Fruit fly (Drosophila melanogaster): Measurements from ENCODE around the gene CG5500.

CG5500 gene

dm6 chr3R:26923830-26924333 is 47.5 kb downstream of the CG5500 start:
- TF ChIP-seq usp (GFP tag; optimal IDR thresholded peaks at IDR 0.05) = no peak
- no peak for TF ChIP-seq tai (GFP tag; optimal IDR thresholded peaks at IDR 0.05)
- TF ChIP-seq dmrt93B (GFP tag; optimal IDR thresholded peaks at IDR 0.05) = peak; percentile 56
- TF ChIP-seq woc (GFP tag; optimal IDR thresholded peaks at IDR 0.05) = peak; percentile 31
- no peak for TF ChIP-seq Mio (GFP tag; optimal IDR thresholded peaks at IDR 0.05)
- peak; percentile 3 for TF ChIP-seq psq (GFP tag; optimal IDR thresholded peaks at IDR 0.05)
- TF ChIP-seq OdsH (GFP tag; optimal IDR thresholded peaks at IDR 0.05) = peak; percentile 18
- peak; percentile 22 for TF ChIP-seq CG9705 (GFP tag; optimal IDR thresholded peaks at IDR 0.05)
- TF ChIP-seq Hnf4 (GFP tag; optimal IDR thresholded peaks at IDR 0.05) = peak; percentile 47
- peak in 1 of 2 experiments; percentile 52 for TF ChIP-seq foxo (GFP tag; optimal IDR thresholded peaks at IDR 0.05)
- peak; percentile 27 for TF ChIP-seq CG32264 (GFP tag; optimal IDR thresholded peaks at IDR 0.05)
- TF ChIP-seq Myc (optimal IDR thresholded peaks at IDR 0.05) = no peak
- TF ChIP-seq Abd-B (GFP tag; optimal IDR thresholded peaks at IDR 0.05) = no peak
- peak; percentile 53 for TF ChIP-seq rgr (GFP tag; optimal IDR thresholded peaks at IDR 0.05)
- TF ChIP-seq Sp1 (GFP tag; optimal IDR thresholded peaks at IDR 0.05) = peak; percentile 25
- peak; percentile 52 for TF ChIP-seq HLH106 (tag; optimal IDR thresholded peaks at IDR 0.05)
- peak; percentile 64 for TF ChIP-seq h (GFP tag; optimal IDR thresholded peaks at IDR 0.05)
- no peak for TF ChIP-seq Hr78 (GFP tag; optimal IDR thresholded peaks at IDR 0.05)
- TF ChIP-seq fru (GFP tag; optimal IDR thresholded peaks at IDR 0.05) = peak; percentile 59
- peak; percentile 40 for TF ChIP-seq ey (GFP tag; optimal IDR thresholded peaks at IDR 0.05)
- TF ChIP-seq br (GFP tag; optimal IDR thresholded peaks at IDR 0.05) = peak; percentile 54

- TF ChIP-seq Abd-B (GFP tag; optimal IDR thresholded peaks at IDR 0.05) (no peak), dl (GFP tag; optimal IDR thresholded peaks at IDR 0.05; ENCODE audit: insufficient read depth in 1 of 2, partially characterized antibody in 2 of 2) (no peak), Myc (optimal IDR thresholded peaks at IDR 0.05) (no peak), Rel (GFP tag; optimal IDR thresholded peaks at IDR 0.05) (no peak), Rel (tag; optimal IDR thresholded peaks at IDR 0.05) (no peak), foxo (GFP tag; optimal IDR thresholded peaks at IDR 0.05) (no peak), psq (GFP tag; optimal IDR thresholded peaks at IDR 0.05) (no peak), dsf (GFP tag; optimal IDR thresholded peaks at IDR 0.05; ENCODE audit: borderline replicate concordance) (no peak), ey (GFP tag; optimal IDR thresholded peaks at IDR 0.05) (no peak), Hr78 (GFP tag; optimal IDR thresholded peaks at IDR 0.05) (no peak), rgr (GFP tag; optimal IDR thresholded peaks at IDR 0.05) (no peak), tai (GFP tag; optimal IDR thresholded peaks at IDR 0.05) (no peak), CrebA (GFP tag; optimal IDR thresholded peaks at IDR 0.05; ENCODE audit: borderline replicate concordance) (no peak), Mio (GFP tag; optimal IDR thresholded peaks at IDR 0.05) (no peak), fru (GFP tag; optimal IDR thresholded peaks at IDR 0.05) (no peak), jim (GFP tag; optimal IDR thresholded peaks at IDR 0.05) (no peak), HLH106 (tag; optimal IDR thresholded peaks at IDR 0.05) (no peak), CG32264 (GFP tag; optimal IDR thresholded peaks at IDR 0.05) (no peak), Vsx2 (GFP tag; optimal IDR thresholded peaks at IDR 0.05; ENCODE audit: partially characterized antibody) (no peak), sage (GFP tag; optimal IDR thresholded peaks at IDR 0.05) (no peak), h (GFP tag; optimal IDR thresholded peaks at IDR 0.05) (no peak)
Observed at dm6 chr3R:26926477-26926876, 50.0 kb downstream of the CG5500 start.

dm6 chr3R:26928424-26928823 is 52.0 kb downstream of the CG5500 start:
- peak; percentile 74 for TF ChIP-seq dmrt93B (GFP tag; optimal IDR thresholded peaks at IDR 0.05)
- no peak for TF ChIP-seq dl (GFP tag; optimal IDR thresholded peaks at IDR 0.05; ENCODE audit: insufficient read depth in 1 of 2, partially characterized antibody in 2 of 2)
- TF ChIP-seq brk (GFP tag; optimal IDR thresholded peaks at IDR 0.05) = peak; percentile 88
- peak; percentile 38 for TF ChIP-seq Jra (GFP tag; optimal IDR thresholded peaks at IDR 0.05)
- TF ChIP-seq rgr (GFP tag; optimal IDR thresholded peaks at IDR 0.05) = peak; percentile 95
- no peak for TF ChIP-seq usp (GFP tag; optimal IDR thresholded peaks at IDR 0.05)
- no peak for TF ChIP-seq Vsx2 (GFP tag; optimal IDR thresholded peaks at IDR 0.05; ENCODE audit: partially characterized antibody)
- no peak for TF ChIP-seq N (GFP tag; optimal IDR thresholded peaks at IDR 0.05)
- peak; percentile 56 for TF ChIP-seq CG32264 (GFP tag; optimal IDR thresholded peaks at IDR 0.05)
- peak; percentile 77 for TF ChIP-seq Hnf4 (GFP tag; optimal IDR thresholded peaks at IDR 0.05)
- TF ChIP-seq lola (GFP tag; optimal IDR thresholded peaks at IDR 0.05) = no peak
- TF ChIP-seq HLH106 (tag; optimal IDR thresholded peaks at IDR 0.05) = peak; percentile 82
- TF ChIP-seq dsf (GFP tag; optimal IDR thresholded peaks at IDR 0.05; ENCODE audit: borderline replicate concordance) = peak; percentile 42
- peak; percentile 79 for TF ChIP-seq tai (GFP tag; optimal IDR thresholded peaks at IDR 0.05)
- TF ChIP-seq ey (GFP tag; optimal IDR thresholded peaks at IDR 0.05) = peak; percentile 84
- peak; percentile 76 for TF ChIP-seq fru (GFP tag; optimal IDR thresholded peaks at IDR 0.05)
- no peak for TF ChIP-seq Abd-B (GFP tag; optimal IDR thresholded peaks at IDR 0.05)
- peak; percentile 88 for TF ChIP-seq psq (GFP tag; optimal IDR thresholded peaks at IDR 0.05)
- TF ChIP-seq foxo (GFP tag; optimal IDR thresholded peaks at IDR 0.05) = peak in 1 of 2 experiments; percentile 74
- TF ChIP-seq h (GFP tag; optimal IDR thresholded peaks at IDR 0.05) = peak; percentile 86
- no peak for TF ChIP-seq Dfd (GFP tag; optimal IDR thresholded peaks at IDR 0.05)
- no peak for TF ChIP-seq CrebA (GFP tag; optimal IDR thresholded peaks at IDR 0.05; ENCODE audit: borderline replicate concordance)
- peak; percentile 14 for TF ChIP-seq Hr83 (GFP tag; optimal IDR thresholded peaks at IDR 0.05; ENCODE audit: poor library complexity, severe bottlenecking)
- TF ChIP-seq Rel (GFP tag; optimal IDR thresholded peaks at IDR 0.05) = peak; percentile 74
- TF ChIP-seq Rel (tag; optimal IDR thresholded peaks at IDR 0.05) = peak; percentile 62
- TF ChIP-seq OdsH (GFP tag; optimal IDR thresholded peaks at IDR 0.05) = peak; percentile 94
- peak; percentile 53 for TF ChIP-seq woc (GFP tag; optimal IDR thresholded peaks at IDR 0.05)
- TF ChIP-seq sage (GFP tag; optimal IDR thresholded peaks at IDR 0.05) = peak; percentile 77
- no peak for TF ChIP-seq Dif (GFP tag; optimal IDR thresholded peaks at IDR 0.05; ENCODE audit: partially characterized antibody)
- TF ChIP-seq Hr78 (GFP tag; optimal IDR thresholded peaks at IDR 0.05) = no peak
- TF ChIP-seq Sp1 (GFP tag; optimal IDR thresholded peaks at IDR 0.05) = peak; percentile 96
- no peak for TF ChIP-seq Myc (optimal IDR thresholded peaks at IDR 0.05)
- peak; percentile 81 for TF ChIP-seq br (GFP tag; optimal IDR thresholded peaks at IDR 0.05)
- TF ChIP-seq pan (optimal IDR thresholded peaks at IDR 0.05) = no peak
- no peak for TF ChIP-seq sv (GFP tag; optimal IDR thresholded peaks at IDR 0.05)
- no peak for TF ChIP-seq GATAd (GFP tag; optimal IDR thresholded peaks at IDR 0.05)
- TF ChIP-seq CG9705 (GFP tag; optimal IDR thresholded peaks at IDR 0.05) = peak; percentile 77
- TF ChIP-seq Mio (GFP tag; optimal IDR thresholded peaks at IDR 0.05) = no peak
- TF ChIP-seq jim (GFP tag; optimal IDR thresholded peaks at IDR 0.05) = no peak

Measured in whole organism, wandering third instar larva.